Fruit fly (Drosophila melanogaster): Measurements from ENCODE around the gene Jupiter.

Gene Jupiter

DNA sequence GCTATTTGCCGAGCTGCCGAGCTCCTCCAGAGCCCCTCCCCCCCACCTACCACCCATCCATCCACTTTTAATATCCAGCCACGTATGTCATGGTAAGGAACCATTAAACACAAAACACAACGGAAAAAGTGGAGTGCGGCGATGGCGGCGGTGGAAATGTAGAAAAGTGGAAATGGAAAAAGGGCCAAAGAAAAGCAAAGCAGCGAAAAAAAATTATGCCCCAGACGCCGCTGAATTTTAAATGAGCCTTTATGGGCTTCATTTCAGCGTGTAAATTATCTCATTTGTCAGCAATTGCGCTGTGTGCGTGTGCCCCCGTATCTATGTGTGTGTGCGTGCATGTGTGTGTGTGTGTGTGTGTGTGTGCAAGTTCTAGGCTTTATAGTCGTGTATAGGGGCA lies 68.6 kb downstream of the Jupiter start:
- TF ChIP-seq gl (tag; optimal IDR thresholded peaks at IDR 0.05) (no peak), CG9948 (tag; optimal IDR thresholded peaks at IDR 0.05) (no peak), CG14655 (GFP tag; optimal IDR thresholded peaks at IDR 0.05) (no peak), CG8301 (tag; optimal IDR thresholded peaks at IDR 0.05) (no peak), CG17806 (tag; optimal IDR thresholded peaks at IDR 0.05) (no peak), D1 (tag; optimal IDR thresholded peaks at IDR 0.05) (no peak)

DNA sequence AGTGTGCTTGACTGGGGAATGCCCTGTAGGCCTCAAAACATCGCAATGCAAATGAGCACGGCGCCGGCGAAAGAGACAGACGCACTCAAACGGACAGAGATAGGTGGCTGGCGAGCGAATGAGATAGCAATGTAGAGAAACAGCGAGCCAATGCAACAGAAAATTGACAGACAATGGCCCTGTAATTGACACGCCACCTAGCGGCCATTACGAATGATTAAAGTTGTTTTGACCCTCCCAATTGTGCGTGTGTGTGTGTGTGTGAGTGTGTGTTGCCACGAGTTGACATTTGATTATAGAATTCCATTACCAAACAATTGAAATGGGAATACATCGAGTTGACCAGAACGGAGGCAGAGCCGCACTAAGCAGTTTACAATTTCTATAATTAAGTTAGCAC lies 75.6 kb downstream of the Jupiter start:
- TF ChIP-seq CG8159 (tag; optimal IDR thresholded peaks at IDR 0.05) (no peak), Pif1A (GFP tag; optimal IDR thresholded peaks at IDR 0.05) (no peak)

DNA sequence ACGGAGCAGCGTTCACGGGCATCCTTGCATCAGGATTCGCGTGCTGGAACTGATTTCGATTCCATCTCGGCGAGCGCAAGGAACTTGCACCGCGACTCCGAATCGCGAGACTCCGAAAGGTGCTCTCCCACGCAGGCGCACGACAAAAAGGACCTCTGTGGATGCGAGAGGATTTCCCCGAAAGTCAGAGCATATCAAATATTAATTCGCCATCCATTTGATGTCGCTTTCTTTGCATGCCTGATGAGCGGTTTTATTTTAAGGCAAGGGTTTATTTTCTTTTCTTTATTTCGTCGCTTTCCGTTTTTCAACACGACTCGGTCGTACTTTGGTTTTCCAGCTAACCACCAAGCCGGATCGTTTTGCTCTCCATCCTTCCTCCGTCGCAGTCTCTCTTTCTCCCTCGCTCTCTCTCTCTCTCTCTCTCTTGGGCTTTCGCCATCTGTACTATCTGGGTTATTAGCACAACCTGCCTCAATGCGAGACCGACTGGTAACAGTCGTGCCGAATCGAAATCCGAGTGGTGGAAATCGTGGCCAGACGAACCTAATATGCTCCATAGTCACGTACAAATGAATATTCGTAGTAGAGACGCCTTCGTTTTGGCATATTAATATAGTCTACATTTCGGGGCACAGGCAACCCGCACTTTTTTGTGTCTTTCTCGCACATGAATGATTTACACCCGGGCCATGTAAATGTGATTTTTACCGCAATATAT lies 76.6 kb downstream of the Jupiter start, which contains the start of gene dpr4:
Gene dpr4, minus strand, starts transcription at position 51 of the 721 bp plus-strand sequence.
- no peak for TF ChIP-seq fd96Ca (GFP tag; IDR thresholded peaks at IDR 0.05)
- no peak for TF ChIP-seq Pif1B (GFP tag; optimal IDR thresholded peaks at IDR 0.05)
- no peak for TF ChIP-seq rn (GFP tag; IDR thresholded peaks at IDR 0.05)
- no peak for TF ChIP-seq CG17806 (tag; optimal IDR thresholded peaks at IDR 0.05)
- no peak for TF ChIP-seq gl (tag; optimal IDR thresholded peaks at IDR 0.05)
- TF ChIP-seq CG13204 (GFP tag; optimal IDR thresholded peaks at IDR 0.05) = no peak
- no peak for TF ChIP-seq CG34367 (tag; optimal IDR thresholded peaks at IDR 0.05)
- TF ChIP-seq CG15710 (tag; optimal IDR thresholded peaks at IDR 0.05) = no peak
- TF ChIP-seq CG14655 (GFP tag; optimal IDR thresholded peaks at IDR 0.05) = no peak
